Worm (Caenorhabditis elegans): ENCODE data around the gene rps-23.

DNA sequence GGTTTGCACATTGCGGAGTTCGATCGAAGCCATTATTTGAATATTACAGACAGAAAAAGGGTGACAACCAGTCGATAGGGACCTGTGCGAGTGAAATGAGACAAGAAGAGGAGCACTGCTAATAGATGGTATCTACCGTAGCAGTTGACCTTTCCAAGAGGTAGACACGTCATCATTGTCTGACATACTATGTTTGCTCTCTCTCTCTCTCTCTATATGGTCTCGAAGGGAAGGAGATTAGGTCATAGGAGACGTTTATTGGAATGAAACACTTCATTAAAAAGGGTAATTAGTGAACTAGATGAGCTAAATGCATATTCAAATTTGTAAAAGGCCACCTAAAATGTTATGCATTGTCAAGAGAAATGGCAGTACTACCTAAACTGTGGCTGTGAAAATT lies 14.8 kb downstream of the rps-23 start, which contains the start of gene atz-1:
- TF ChIP-seq flt-1 (GFP tag; IDR thresholded peaks at IDR 0.05) (no peak), F13C5.2 (tag; optimal IDR thresholded peaks at IDR 0.05) (no peak), ama-1 (optimal IDR thresholded peaks at IDR 0.05) (no peak), ceh-13 (GFP tag; optimal IDR thresholded peaks at IDR 0.05) (no peak), hmbx-1 (tag; optimal IDR thresholded peaks at IDR 0.05) (no peak), ceh-36 (tag; optimal IDR thresholded peaks at IDR 0.05) (no peak), hnd-1 (tag; optimal IDR thresholded peaks at IDR 0.05) (no peak), pes-1 (GFP tag; IDR thresholded peaks at IDR 0.05) (no peak), ets-7 (tag; optimal IDR thresholded peaks at IDR 0.05) (no peak)

All from whole organism, early embryonic.